Worm (Caenorhabditis elegans): Measurements from ENCODE around the gene nhr-11.

DNA sequence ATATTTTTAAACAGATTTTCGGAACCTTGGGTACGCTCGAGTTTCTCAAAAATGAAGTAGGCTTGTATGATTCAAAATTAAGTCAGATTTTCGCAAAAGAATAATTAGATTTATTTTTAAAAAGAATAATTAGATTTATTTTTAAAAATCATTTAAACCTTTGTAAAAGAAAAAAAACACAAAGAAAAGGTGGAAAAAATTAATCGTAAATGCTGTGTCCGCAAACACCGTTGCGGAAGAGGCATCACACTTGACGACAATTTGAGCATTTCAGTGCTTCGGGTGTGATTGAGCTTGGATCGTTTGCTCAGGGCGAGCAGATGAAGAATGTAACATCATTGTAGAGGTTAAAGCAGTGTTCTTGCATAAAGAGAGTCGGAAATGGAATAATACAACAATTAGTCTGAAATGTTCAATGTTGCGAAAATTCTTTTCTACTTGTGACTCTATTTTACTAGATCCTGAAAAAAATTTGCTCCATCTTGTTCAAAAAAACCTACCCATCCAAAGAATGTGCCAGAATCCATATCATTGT is 48.5 kb upstream of the nhr-11 start:
- TF ChIP-seq F13C5.2 (tag; optimal IDR thresholded peaks at IDR 0.05): peak; percentile 23
- no peak for TF ChIP-seq ama-1 (optimal IDR thresholded peaks at IDR 0.05)
- no peak for TF ChIP-seq hmbx-1 (tag; optimal IDR thresholded peaks at IDR 0.05)
- TF ChIP-seq ceh-36 (tag; optimal IDR thresholded peaks at IDR 0.05): no peak
- no peak for TF ChIP-seq tbx-11 (GFP tag; IDR thresholded peaks at IDR 0.05)
- no peak for TF ChIP-seq sea-1 (GFP tag; conservative IDR thresholded peaks at IDR 0.05)
- no peak for TF ChIP-seq B0310.2 (tag; optimal IDR thresholded peaks at IDR 0.05)
- TF ChIP-seq flt-1 (GFP tag; IDR thresholded peaks at IDR 0.05): no peak

All from whole organism, early embryonic.